Worm (Caenorhabditis elegans) whole organism, L2 larva: Measurements from ENCODE around the gene wdr-46.

Experiments
- dmd-4 ChIP-seq: sonication (generic microtip); optimal IDR thresholded peaks from 2 replicates; lab custom pipeline; 2017; ENCODE audit warnings: missing biosample characterization, missing genetic modification characterization
- nhr-25 ChIP-seq: fragments of 150-350 bp; sonication (generic microtip); optimal IDR thresholded peaks from 3 replicates; lab custom pipeline; 2014; ENCODE audit warnings: missing biosample characterization, missing genetic modification characterization
- zag-1 ChIP-seq: fragments of 150-350 bp; optimal IDR thresholded peaks from 2 replicates; lab custom pipeline; 2014; ENCODE audit warnings: missing biosample characterization, missing genetic modification characterization
- ztf-11 ChIP-seq: sonication (generic microtip); optimal IDR thresholded peaks from 2 replicates; lab custom pipeline; 2017; ENCODE audit warnings: missing biosample characterization, missing genetic modification characterization

DNA sequence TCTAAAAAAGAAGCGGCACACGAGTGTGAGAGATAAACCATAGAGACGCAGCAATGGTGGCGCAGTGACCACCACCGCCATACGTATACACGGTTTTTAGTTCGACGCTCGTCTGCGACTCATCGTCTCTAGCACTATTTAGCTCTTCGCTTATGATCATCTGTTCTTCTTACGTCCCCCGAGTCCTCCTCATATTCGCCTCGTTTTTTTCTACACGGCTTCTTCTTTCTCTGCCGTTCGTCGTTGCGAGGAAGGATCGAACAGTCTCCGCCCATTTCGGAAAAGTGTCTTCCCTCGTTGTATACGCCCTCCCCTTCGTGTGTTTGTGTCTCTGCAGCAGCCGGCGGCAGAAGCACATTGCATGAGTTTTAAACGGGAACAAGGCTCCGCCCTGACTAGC is 7.1 kb upstream of the wdr-46 start:
- TF ChIP-seq zag-1 (tag; lab: Kevin White, UChicago), result no peak
- TF ChIP-seq dmd-4 (tag; lab: Kevin White, UChicago), result no peak
- TF ChIP-seq nhr-25, result no peak
- no peak for TF ChIP-seq ztf-11
